Worm (Caenorhabditis elegans) whole organism, early embryonic: ENCODE measurements around the gene dmsr-9.

Experiments
- B0310.2 ChIP-seq: sonication (generic microtip); optimal IDR thresholded peaks from 2 replicates; lab custom pipeline; 2016; ENCODE audit warnings: mild to moderate bottlenecking, missing genetic modification characterization, missing compliant biosample characterization
- ama-1 ChIP-seq: fragments of 150-350 bp; optimal IDR thresholded peaks from 2 replicates; lab custom pipeline; 2014
- ceh-13 ChIP-seq: fragments of 200-800 bp; sonication (Bioruptor generic); optimal IDR thresholded peaks from 2 replicates; lab custom pipeline; 2018; ENCODE audit warnings: mild to moderate bottlenecking, missing genetic modification characterization, missing compliant biosample characterization
- ets-7 ChIP-seq: sonication (generic microtip); optimal IDR thresholded peaks from 2 replicates; lab custom pipeline; 2016; ENCODE audit warnings: missing genotype, missing genetic modification characterization, missing compliant biosample characterization
- flt-1 ChIP-seq: fragments of 200-800 bp; sonication (Bioruptor generic); IDR thresholded peaks from 2 replicates; pipeline ENCODE4 v1.3.6; 2022; ENCODE audit warnings: missing genetic modification characterization, missing compliant biosample characterization
- hmbx-1 ChIP-seq: sonication (generic microtip); optimal IDR thresholded peaks from 2 replicates; lab custom pipeline; 2016; ENCODE audit warnings: mild to moderate bottlenecking, missing genetic modification characterization, missing compliant biosample characterization
- hmg-4 ChIP-seq: fragments of 200-800 bp; sonication (Bioruptor generic); optimal IDR thresholded peaks from 2 replicates; lab custom pipeline; 2018; ENCODE audit warnings: mild to moderate bottlenecking, missing genetic modification characterization, missing compliant biosample characterization
- hnd-1 ChIP-seq: sonication (generic microtip); optimal IDR thresholded peaks from 2 replicates; lab custom pipeline; 2016; ENCODE audit warnings: missing genetic modification characterization, missing compliant biosample characterization
- pes-1 ChIP-seq: fragments of 200-800 bp; sonication (Bioruptor generic); IDR thresholded peaks from 2 replicates; pipeline ENCODE4 v1.3.6; 2022; ENCODE audit warnings: missing genetic modification reagents, missing genetic modification characterization, missing compliant biosample characterization
- tbx-11 ChIP-seq: fragments of 200-800 bp; sonication (Bioruptor generic); IDR thresholded peaks from 2 replicates; pipeline ENCODE4 v1.3.6; 2022; ENCODE audit warnings: missing genetic modification characterization, missing compliant biosample characterization
- tra-4 ChIP-seq: sonication (generic microtip); optimal IDR thresholded peaks from 2 replicates; lab custom pipeline; 2017; ENCODE audit warnings: missing genetic modification characterization, missing compliant biosample characterization

ce11 chrV:6842437-6842836, 43.0 kb upstream of the dmsr-9 start, which contains the start of gene T15B7.1:
- TF ChIP-seq ama-1 (lab: Kevin White, UChicago) (no peak), B0310.2 (no peak), hmg-4 (GFP tag; lab: Kevin White, UChicago) (no peak), pes-1 (GFP tag; lab: Robert Waterston, UW) (no peak), ets-7 (no peak), tra-4 (tag; lab: Kevin White, UChicago) (no peak), hnd-1 (tag; lab: Kevin White, UChicago) (no peak), hmbx-1 (tag; lab: Kevin White, UChicago) (no peak), flt-1 (no peak), ceh-13 (GFP tag; lab: Kevin White, UChicago) (no peak), tbx-11 (GFP tag; lab: Robert Waterston, UW) (no peak)
